Fruit fly (Drosophila melanogaster): Measurements from ENCODE around the gene emb.

- TF ChIP-seq Hr96 (GFP tag; optimal IDR thresholded peaks at IDR 0.05): no peak
- no peak for TF ChIP-seq toe (GFP tag; optimal IDR thresholded peaks at IDR 0.05)
- no peak for TF ChIP-seq cic (GFP tag; optimal IDR thresholded peaks at IDR 0.05)
- no peak for TF ChIP-seq Mnt (GFP tag; optimal IDR thresholded peaks at IDR 0.05)
- no peak for TF ChIP-seq Crg-1 (GFP tag; optimal IDR thresholded peaks at IDR 0.05)
- peak; percentile 31 for TF ChIP-seq bab1 (GFP tag; optimal IDR thresholded peaks at IDR 0.05)
- TF ChIP-seq CG7045 (GFP tag; optimal IDR thresholded peaks at IDR 0.05): no peak
- TF ChIP-seq CG33017 (tag; optimal IDR thresholded peaks at IDR 0.05): no peak
- no peak for TF ChIP-seq tj (GFP tag; optimal IDR thresholded peaks at IDR 0.05)
These were observed 34.7 kb downstream of the emb start, which contains the start of gene mus201 for dm6 chr2L:8438052-8438451.
